Worm (Caenorhabditis elegans) whole organism, early embryonic: Measurements from ENCODE around the gene rev-3.

ENCODE experiments used
- B0310.2 ChIP-seq: sonication (generic microtip); optimal IDR thresholded peaks from 2 replicates; lab custom pipeline; 2016; ENCODE audit warnings: mild to moderate bottlenecking, missing genetic modification characterization, missing compliant biosample characterization
- F13C5.2 ChIP-seq: sonication (generic microtip); optimal IDR thresholded peaks from 2 replicates; lab custom pipeline; 2017; ENCODE audit warnings: mild to moderate bottlenecking, missing genetic modification characterization, inconsistent platforms, missing compliant biosample characterization
- aly-1 ChIP-seq: sonication (generic microtip); optimal IDR thresholded peaks from 2 replicates; lab custom pipeline; 2016; ENCODE audit warnings: missing genetic modification characterization, missing compliant biosample characterization
- ama-1 ChIP-seq: fragments of 150-350 bp; optimal IDR thresholded peaks from 2 replicates; lab custom pipeline; 2014
- ceh-13 ChIP-seq: fragments of 200-800 bp; sonication (Bioruptor generic); optimal IDR thresholded peaks from 2 replicates; lab custom pipeline; 2018; ENCODE audit warnings: mild to moderate bottlenecking, missing genetic modification characterization, missing compliant biosample characterization
- ceh-36 ChIP-seq: sonication (generic microtip); optimal IDR thresholded peaks from 2 replicates; lab custom pipeline; 2016; ENCODE audit warnings: missing genetic modification characterization, inconsistent platforms, missing compliant biosample characterization
- ets-7 ChIP-seq: sonication (generic microtip); optimal IDR thresholded peaks from 2 replicates; lab custom pipeline; 2016; ENCODE audit warnings: missing genotype, missing genetic modification characterization, missing compliant biosample characterization
- flt-1 ChIP-seq: fragments of 200-800 bp; sonication (Bioruptor generic); IDR thresholded peaks from 2 replicates; pipeline ENCODE4 v1.3.6; 2022; ENCODE audit warnings: missing genetic modification characterization, missing compliant biosample characterization
- hmbx-1 ChIP-seq: sonication (generic microtip); optimal IDR thresholded peaks from 2 replicates; lab custom pipeline; 2016; ENCODE audit warnings: mild to moderate bottlenecking, missing genetic modification characterization, missing compliant biosample characterization
- hmg-4 ChIP-seq: fragments of 200-800 bp; sonication (Bioruptor generic); optimal IDR thresholded peaks from 2 replicates; lab custom pipeline; 2018; ENCODE audit warnings: mild to moderate bottlenecking, missing genetic modification characterization, missing compliant biosample characterization
- hnd-1 ChIP-seq: sonication (generic microtip); optimal IDR thresholded peaks from 2 replicates; lab custom pipeline; 2016; ENCODE audit warnings: missing genetic modification characterization, missing compliant biosample characterization
- pes-1 ChIP-seq: fragments of 200-800 bp; sonication (Bioruptor generic); IDR thresholded peaks from 2 replicates; pipeline ENCODE4 v1.3.6; 2022; ENCODE audit warnings: missing genetic modification reagents, missing genetic modification characterization, missing compliant biosample characterization
- scrt-1 ChIP-seq: fragments of 200-800 bp; sonication (Bioruptor generic); IDR thresholded peaks from 2 replicates; pipeline ENCODE4 v1.3.6; 2022; ENCODE audit warnings: missing genetic modification characterization, missing compliant biosample characterization
- sea-1 ChIP-seq: fragments of 200-800 bp; sonication (Bioruptor generic); conservative IDR thresholded peaks from 2 replicates; pipeline ENCODE4 v1.3.6; 2022; ENCODE audit warnings: missing genetic modification characterization, missing compliant biosample characterization
- tbx-11 ChIP-seq: fragments of 200-800 bp; sonication (Bioruptor generic); IDR thresholded peaks from 2 replicates; pipeline ENCODE4 v1.3.6; 2022; ENCODE audit warnings: missing genetic modification characterization, missing compliant biosample characterization
- tbx-37 ChIP-seq: fragments of 200-800 bp; sonication (Bioruptor generic); conservative IDR thresholded peaks from 2 replicates; pipeline ENCODE4 v1.3.6; 2022; ENCODE audit warnings: missing genetic modification reagents, missing genetic modification characterization, missing compliant biosample characterization
- tra-4 ChIP-seq: sonication (generic microtip); optimal IDR thresholded peaks from 2 replicates; lab custom pipeline; 2017; ENCODE audit warnings: missing genetic modification characterization, missing compliant biosample characterization

Gene rev-3

ce11 chrIII:5729367-5729766 is 61.1 kb downstream of the rev-3 start:
- TF ChIP-seq ama-1 (lab: Kevin White, UChicago) (no peak), F13C5.2 (tag; lab: Kevin White, UChicago) (no peak), hmbx-1 (no peak), sea-1 (GFP tag; lab: Robert Waterston, UW) (no peak), tbx-37 (no peak), B0310.2 (tag; lab: Kevin White, UChicago) (no peak), pes-1 (GFP tag; lab: Robert Waterston, UW) (no peak), flt-1 (no peak), ceh-36 (tag; lab: Kevin White, UChicago) (no peak), tra-4 (tag; lab: Kevin White, UChicago) (no peak), scrt-1 (no peak), ceh-13 (no peak), hmg-4 (GFP tag; lab: Kevin White, UChicago) (no peak), tbx-11 (GFP tag; lab: Robert Waterston, UW) (no peak), ets-7 (tag; lab: Kevin White, UChicago) (no peak), hnd-1 (tag; lab: Kevin White, UChicago) (no peak), aly-1 (tag; lab: Kevin White, UChicago) (no peak)

DNA sequence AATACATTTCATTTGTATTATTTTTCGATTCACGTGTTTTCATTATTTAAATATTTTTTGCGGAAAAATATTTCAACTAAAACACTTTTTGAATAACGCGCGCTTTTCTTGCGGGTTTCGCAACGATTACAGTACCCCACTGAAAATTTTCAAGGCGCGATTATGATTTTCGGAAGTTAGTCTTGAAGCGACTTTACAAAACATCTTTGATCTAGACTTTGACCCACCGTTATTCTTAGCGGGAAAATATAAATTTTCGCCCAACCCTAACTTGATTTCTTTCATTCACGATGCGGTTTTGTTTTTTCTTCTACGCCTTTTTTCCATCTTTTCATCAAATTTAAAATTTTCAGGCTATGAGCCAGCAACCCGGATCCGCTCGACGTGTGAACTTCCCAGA is 62.6 kb downstream of the rev-3 start, which contains the start of gene egg-1:
Gene egg-1, plus strand, starts transcription at position 354 of the 400 bp plus-strand sequence.
- TF ChIP-seq hmbx-1 (no peak), hnd-1 (tag; lab: Kevin White, UChicago) (no peak), tbx-37 (no peak), ets-7 (tag; lab: Kevin White, UChicago) (no peak), pes-1 (GFP tag; lab: Robert Waterston, UW) (no peak), flt-1 (no peak), ceh-13 (no peak)
